Worm (Caenorhabditis elegans) whole organism, L2 larva: ENCODE measurements around the gene clec-24.

ENCODE experiments used
- F13H6.1 ChIP-seq: sonication (generic microtip); optimal IDR thresholded peaks from 2 replicates; lab custom pipeline; 2016; ENCODE audit warnings: missing genetic modification characterization, missing compliant biosample characterization
- R02D3.7 ChIP-seq: fragments of 150-350 bp; optimal IDR thresholded peaks from 2 replicates; lab custom pipeline; 2014; ENCODE audit warnings: missing biosample characterization, missing genetic modification characterization
- aly-2 ChIP-seq: fragments of 150-350 bp; optimal IDR thresholded peaks from 2 replicates; lab custom pipeline; 2014; ENCODE audit warnings: missing biosample characterization, missing genetic modification characterization
- ama-1 ChIP-seq: fragments of 150-350 bp; optimal IDR thresholded peaks from 2 replicates; lab custom pipeline; 2018; ENCODE audit warnings: inconsistent platforms
- blmp-1 ChIP-seq: sonication (generic microtip); optimal IDR thresholded peaks from 2 replicates; lab custom pipeline; 2017; ENCODE audit warnings: missing genetic modification characterization, mild to moderate bottlenecking, missing compliant biosample characterization, antibody characterized with exemption, moderate library complexity; ENCODE audit not compliant: insufficient read depth
- ceh-16 ChIP-seq: fragments of 150-350 bp; optimal IDR thresholded peaks from 2 replicates; lab custom pipeline; 2014; ENCODE audit warnings: missing biosample characterization, missing genetic modification characterization
- ceh-82 ChIP-seq: fragments of 150-350 bp; optimal IDR thresholded peaks from 2 replicates; lab custom pipeline; 2014; ENCODE audit warnings: missing biosample characterization, missing genetic modification characterization
- crh-2 ChIP-seq: sonication (generic microtip); optimal IDR thresholded peaks from 2 replicates; lab custom pipeline; 2017; ENCODE audit warnings: missing biosample characterization, missing genetic modification characterization
- dmd-4 ChIP-seq: sonication (generic microtip); optimal IDR thresholded peaks from 2 replicates; lab custom pipeline; 2017; ENCODE audit warnings: missing biosample characterization, missing genetic modification characterization
- egl-27 ChIP-seq: sonication (generic microtip); optimal IDR thresholded peaks from 3 replicates; lab custom pipeline; 2017; ENCODE audit warnings: missing biosample characterization, missing genetic modification reagents, missing genetic modification characterization
- fos-1 ChIP-seq: fragments of 150-350 bp; optimal IDR thresholded peaks from 2 replicates; lab custom pipeline; 2014; ENCODE audit warnings: missing biosample characterization, missing genetic modification characterization
- gmeb-1 ChIP-seq: fragments of 150-350 bp; optimal IDR thresholded peaks from 2 replicates; lab custom pipeline; 2014; ENCODE audit warnings: missing biosample characterization, missing genetic modification characterization
- lin-39 ChIP-seq: fragments of 150-350 bp; optimal IDR thresholded peaks from 2 replicates; lab custom pipeline; 2014; ENCODE audit warnings: missing biosample characterization, missing genetic modification reagents, missing genetic modification characterization
- lsy-2 ChIP-seq, 2 experiments: fragments of 150-350 bp in 1 of 2; sonication (generic microtip) in 1 of 2; optimal IDR thresholded peaks; 2 replicates each; lab custom pipeline; 2014 to 2017; ENCODE audit warnings: missing biosample characterization in 2 of 2, missing genetic modification characterization in 2 of 2
- mab-5 ChIP-seq: fragments of 150-350 bp; optimal IDR thresholded peaks from 2 replicates; lab custom pipeline; 2014; ENCODE audit warnings: missing biosample characterization, missing genetic modification characterization
- mbf-1 ChIP-seq: sonication (generic microtip); optimal IDR thresholded peaks from 2 replicates; lab custom pipeline; 2017; ENCODE audit warnings: missing biosample characterization, missing genetic modification characterization
- mdl-1 ChIP-seq, 2 experiments: fragments of 150-350 bp in 1 of 2; sonication (generic microtip) in 1 of 2; optimal IDR thresholded peaks; 2 replicates each; lab custom pipeline; 2017; ENCODE audit warnings: missing biosample characterization in 2 of 2, missing genetic modification characterization in 2 of 2
- nhr-10 ChIP-seq: sonication (generic microtip); optimal IDR thresholded peaks from 2 replicates; lab custom pipeline; 2017; ENCODE audit warnings: missing biosample characterization, missing genetic modification characterization
- nhr-12 ChIP-seq: fragments of 150-350 bp; optimal IDR thresholded peaks from 2 replicates; lab custom pipeline; 2014; ENCODE audit warnings: missing biosample characterization, missing genetic modification characterization
- nhr-21 ChIP-seq: fragments of 150-350 bp; optimal IDR thresholded peaks from 2 replicates; lab custom pipeline; 2014; ENCODE audit warnings: missing biosample characterization, missing genetic modification characterization
- nhr-23 ChIP-seq: fragments of 150-350 bp; optimal IDR thresholded peaks from 2 replicates; lab custom pipeline; 2014; ENCODE audit warnings: missing biosample characterization, missing genetic modification reagents, missing genetic modification characterization
- nhr-25 ChIP-seq: fragments of 150-350 bp; sonication (generic microtip); optimal IDR thresholded peaks from 3 replicates; lab custom pipeline; 2014; ENCODE audit warnings: missing biosample characterization, missing genetic modification characterization
- nhr-77 ChIP-seq: fragments of 150-350 bp; optimal IDR thresholded peaks from 2 replicates; lab custom pipeline; 2014; ENCODE audit warnings: missing biosample characterization, missing genetic modification characterization
- sem-4 ChIP-seq: fragments of 150-350 bp; optimal IDR thresholded peaks from 2 replicates; lab custom pipeline; 2014; ENCODE audit warnings: missing biosample characterization, missing genetic modification reagents, missing genetic modification characterization
- sma-3 ChIP-seq: sonication (generic microtip); optimal IDR thresholded peaks from 2 replicates; lab custom pipeline; 2016; ENCODE audit warnings: missing genetic modification reagents, missing genetic modification characterization, missing compliant biosample characterization
- sma-9 ChIP-seq, 2 experiments: fragments of 150-350 bp in 1 of 2; sonication (generic microtip) in 1 of 2; optimal IDR thresholded peaks; 2 replicates each; lab custom pipeline; 2014 to 2016; ENCODE audit warnings: missing genetic modification characterization in 2 of 2, mild to moderate bottlenecking in 1 of 2, missing biosample characterization in 1 of 2, missing compliant biosample characterization in 1 of 2, missing genetic modification reagents in 1 of 2, moderate library complexity in 1 of 2
- snpc-4 ChIP-seq: fragments of 150-350 bp; optimal IDR thresholded peaks from 2 replicates; lab custom pipeline; 2014; ENCODE audit warnings: missing biosample characterization, missing genetic modification characterization
- unc-55 ChIP-seq: fragments of 150-350 bp; sonication (generic microtip); optimal IDR thresholded peaks from 3 replicates; lab custom pipeline; 2014; ENCODE audit warnings: missing biosample characterization, missing genetic modification reagents, missing genetic modification characterization
- zag-1 ChIP-seq: fragments of 150-350 bp; optimal IDR thresholded peaks from 2 replicates; lab custom pipeline; 2014; ENCODE audit warnings: missing biosample characterization, missing genetic modification characterization
- ztf-1 ChIP-seq: fragments of 200-800 bp; sonication (Bioruptor generic); conservative IDR thresholded peaks from 2 replicates; pipeline ENCODE4 v1.3.6; 2022; ENCODE audit warnings: missing genetic modification characterization, missing compliant biosample characterization
- ztf-11 ChIP-seq: sonication (generic microtip); optimal IDR thresholded peaks from 2 replicates; lab custom pipeline; 2017; ENCODE audit warnings: missing biosample characterization, missing genetic modification characterization

clec-24 gene

DNA sequence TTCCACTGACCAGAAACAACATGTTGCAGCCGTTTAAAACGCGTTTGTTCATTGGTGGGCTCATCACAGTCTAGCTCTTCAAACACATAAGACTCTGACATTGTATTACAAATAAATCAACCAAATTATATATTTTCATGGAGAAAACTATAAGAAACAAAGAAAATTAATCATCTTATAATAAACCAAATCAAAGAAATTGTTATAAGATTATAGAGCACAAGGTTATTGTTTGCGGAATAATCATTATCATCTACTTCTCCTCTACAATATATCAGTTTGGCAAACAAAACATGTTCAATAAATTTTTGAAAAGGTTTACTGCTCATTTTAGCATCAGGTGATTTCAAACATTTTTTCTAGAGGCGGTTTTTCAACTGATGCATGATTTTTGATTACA is at the start of gene clec-24, which contains the start of gene clec-32:
clec-24 (plus strand) TSS at position 294 of the 400 bp plus-strand sequence.
clec-32 (minus strand) TSS at position 101 of the 400 bp plus-strand sequence.
- no peak for TF ChIP-seq egl-27 (tag; lab: Kevin White, UChicago)

DNA sequence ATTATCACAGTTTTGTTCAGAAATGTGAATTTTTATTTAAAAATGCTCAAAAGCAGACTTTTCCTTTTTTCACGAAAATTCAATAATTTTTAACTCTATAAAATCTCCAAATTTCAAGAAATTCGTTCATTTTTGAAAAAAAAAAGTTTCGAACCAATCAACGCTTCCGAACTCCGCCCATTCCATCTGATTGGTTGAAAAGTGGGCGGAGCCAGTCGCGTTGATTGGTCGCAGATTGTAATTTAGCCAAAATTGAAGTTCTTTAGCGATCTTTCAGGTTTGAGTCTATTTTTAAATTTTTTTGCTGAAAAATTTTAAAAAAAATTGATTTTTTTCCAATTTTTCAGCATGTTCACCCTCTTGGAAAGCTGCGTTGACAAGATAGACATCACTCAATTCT is 49.4 kb upstream of the clec-24 start:
- no peak for TF ChIP-seq mbf-1
- TF ChIP-seq aly-2 (tag; lab: Kevin White, UChicago) = no peak
- no peak for TF ChIP-seq lin-39 (tag; lab: Kevin White, UChicago)
- no peak for TF ChIP-seq dmd-4 (tag; lab: Kevin White, UChicago)

DNA sequence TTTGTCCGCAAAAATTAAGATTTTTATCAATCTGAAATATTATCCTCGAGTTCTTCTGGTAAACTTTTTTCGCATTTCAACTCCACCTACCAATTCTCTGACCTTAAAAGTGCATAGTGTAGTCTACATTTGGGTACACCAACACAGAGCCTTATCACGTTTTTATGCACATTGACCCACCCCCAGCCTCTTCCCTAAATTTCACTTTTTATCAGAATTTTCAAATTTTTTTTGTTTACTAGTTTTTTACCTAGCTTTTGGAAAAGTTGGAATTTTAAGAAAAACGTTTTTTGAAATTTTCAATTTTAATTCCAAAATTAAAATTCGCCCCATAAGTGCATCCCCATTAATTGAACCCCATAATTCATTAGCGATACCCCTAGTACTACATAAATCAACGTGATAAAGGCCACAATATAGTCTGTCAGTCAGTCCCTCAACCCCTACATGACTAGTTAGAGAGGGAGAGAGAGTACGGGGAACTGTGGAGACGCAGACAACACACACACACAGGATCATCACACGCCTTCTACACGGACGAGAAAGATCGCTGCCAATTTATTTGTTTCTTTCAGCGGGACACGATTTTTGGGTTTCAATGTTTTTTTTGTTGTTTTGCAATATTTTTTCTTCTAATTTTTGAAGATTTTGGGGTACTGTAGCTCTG is 47.1 kb upstream of the clec-24 start:
- peak; percentile 45 for TF ChIP-seq nhr-21 (tag; lab: Kevin White, UChicago)
- TF ChIP-seq nhr-25 (tag; lab: Kevin White, UChicago) = peak; percentile 48
- TF ChIP-seq unc-55 (GFP tag; lab: Kevin White, UChicago) = peak; percentile 10
- no peak for TF ChIP-seq nhr-12 (tag; lab: Kevin White, UChicago)
- TF ChIP-seq mbf-1 = no peak
- peak; percentile 42 for TF ChIP-seq mab-5 (tag; lab: Kevin White, UChicago)
- TF ChIP-seq nhr-23 = no peak
- peak; percentile 7 for TF ChIP-seq sma-3
- TF ChIP-seq, all 48 proteins: peak for 5

DNA sequence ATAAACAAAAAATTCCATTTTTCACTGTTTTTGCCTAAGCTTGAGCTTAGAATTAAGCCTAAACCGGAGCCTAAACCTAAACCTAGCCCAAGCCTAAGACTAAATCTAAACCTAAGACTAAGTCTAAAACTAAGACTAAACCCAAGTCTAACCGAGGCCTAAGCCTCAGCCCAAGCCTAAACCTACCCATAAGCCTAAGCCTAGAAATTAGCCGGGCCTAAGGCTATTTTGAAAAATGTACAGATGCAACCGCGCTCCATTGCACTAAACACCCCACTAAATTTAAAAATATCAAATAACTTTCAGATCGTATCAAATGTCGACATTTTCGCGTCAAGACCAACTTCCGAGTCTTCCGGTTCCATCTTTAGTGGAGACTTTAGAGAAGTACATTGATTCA is 46.6 kb upstream of the clec-24 start, which contains the start of gene T20B3.1:
T20B3.1 (plus strand) TSS at position 301 of the 400 bp plus-strand sequence.
- TF ChIP-seq unc-55 (GFP tag; lab: Kevin White, UChicago) (no peak), mdl-1 (tag; optimal IDR thresholded peaks at IDR 0.05; lab: Kevin White, UChicago) (no peak), lsy-2 (tag; optimal IDR thresholded peaks at IDR 0.05; lab: Kevin White, UChicago) (no peak), F13H6.1 (no peak), mab-5 (tag; lab: Kevin White, UChicago) (no peak), nhr-25 (tag; lab: Kevin White, UChicago) (no peak), crh-2 (tag; lab: Kevin White, UChicago) (no peak), egl-27 (tag; lab: Kevin White, UChicago) (no peak), nhr-23 (no peak), ceh-82 (tag; lab: Kevin White, UChicago) (no peak), zag-1 (tag; lab: Kevin White, UChicago) (no peak), ama-1 (lab: Kevin White, UChicago) (no peak), sma-3 (no peak), aly-2 (tag; lab: Kevin White, UChicago) (no peak), blmp-1 (tag; lab: Kevin White, UChicago) (no peak), ztf-1 (no peak)

DNA sequence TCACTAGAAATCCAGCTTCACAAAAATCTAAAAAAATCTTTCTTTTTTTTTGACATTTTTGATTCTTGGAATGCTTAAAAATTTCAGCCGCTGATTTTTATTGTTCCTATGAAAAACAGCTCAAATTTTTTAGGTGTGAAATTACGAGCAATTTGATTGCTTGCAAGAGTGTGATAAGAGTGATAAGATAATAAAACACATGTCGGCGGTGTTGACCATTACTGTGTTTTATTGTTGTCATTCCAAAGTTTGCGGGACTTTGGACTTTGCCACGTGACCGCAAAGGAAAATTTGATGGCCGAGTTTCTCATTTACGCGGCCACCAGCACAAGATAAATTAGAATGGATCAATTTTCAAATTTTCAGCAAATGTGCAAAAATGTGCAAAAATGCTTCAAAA is 45.1 kb upstream of the clec-24 start:
- TF ChIP-seq nhr-10 (tag; lab: Kevin White, UChicago) (no peak), gmeb-1 (tag; lab: Kevin White, UChicago) (peak; percentile 45), fos-1 (tag; lab: Kevin White, UChicago) (peak; percentile 42), sma-9 (GFP tag; optimal IDR thresholded peaks at IDR 0.05; lab: Kevin White, UChicago) (peak; percentile 29), sma-9 (tag; optimal IDR thresholded peaks at IDR 0.05; lab: Kevin White, UChicago) (no peak)

DNA sequence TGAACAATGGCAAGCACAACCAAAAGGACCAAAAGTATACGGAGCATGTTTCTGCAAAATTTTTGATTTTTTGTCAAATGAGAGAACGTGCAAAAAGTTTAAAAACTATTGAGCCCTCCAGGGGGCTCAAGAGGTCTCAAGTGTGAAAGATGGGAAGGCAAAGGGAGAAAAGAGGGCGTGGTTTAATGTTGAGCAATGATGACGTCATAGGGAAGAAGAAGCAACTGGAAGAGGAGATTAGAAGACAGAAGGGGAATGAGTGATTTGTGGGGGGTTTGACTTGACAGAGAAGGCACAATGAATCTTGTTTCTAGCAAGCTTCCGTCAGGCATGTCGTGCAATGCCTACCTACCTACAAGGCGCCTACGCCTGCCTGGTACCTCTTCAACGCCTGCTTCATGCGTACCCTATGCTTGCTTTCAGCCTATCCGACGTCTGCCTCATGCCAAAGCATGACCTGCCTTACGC is 40.5 kb upstream of the clec-24 start, which contains the start of gene T20B3.14:
T20B3.14 (minus strand) TSS at position 51 of the 468 bp plus-strand sequence.
- TF ChIP-seq gmeb-1 (tag; lab: Kevin White, UChicago) (no peak), ama-1 (lab: Kevin White, UChicago) (no peak), unc-55 (GFP tag; lab: Kevin White, UChicago) (peak; percentile 39), nhr-10 (tag; lab: Kevin White, UChicago) (no peak)

DNA sequence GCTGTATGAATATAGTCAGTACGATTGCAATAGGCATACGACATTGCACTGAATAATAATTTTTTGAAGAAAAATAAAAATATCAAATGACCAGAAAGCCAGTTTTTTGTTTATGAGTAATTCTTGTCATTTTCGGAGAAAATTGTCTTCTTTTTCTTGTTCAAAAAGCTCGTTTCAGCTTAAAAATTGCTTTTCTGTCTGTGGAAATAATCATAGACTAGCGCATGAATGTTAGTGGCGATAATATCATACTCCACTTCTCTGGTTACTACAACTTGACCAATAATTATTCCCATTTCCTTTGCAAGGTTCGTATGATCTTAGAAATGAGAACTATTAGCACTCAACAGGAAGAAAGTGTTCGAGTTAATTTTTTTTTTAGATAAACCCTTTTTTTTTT is 34.3 kb upstream of the clec-24 start, which contains the start of gene srh-216:
srh-216 (minus strand) TSS at position 101 of the 400 bp plus-strand sequence.
- TF ChIP-seq nhr-25 (tag; lab: Kevin White, UChicago) = no peak
- TF ChIP-seq nhr-77 = no peak
- TF ChIP-seq R02D3.7 (tag; lab: Kevin White, UChicago) = no peak
- no peak for TF ChIP-seq ama-1 (lab: Kevin White, UChicago)
- TF ChIP-seq blmp-1 (tag; lab: Kevin White, UChicago) = no peak
- TF ChIP-seq ceh-16 (tag; lab: Kevin White, UChicago) = no peak
- TF ChIP-seq lin-39 (tag; lab: Kevin White, UChicago) = no peak
- no peak for TF ChIP-seq ztf-11 (tag; lab: Kevin White, UChicago)
- TF ChIP-seq snpc-4 (tag; lab: Kevin White, UChicago) = no peak
- TF ChIP-seq ceh-82 (tag; lab: Kevin White, UChicago) = no peak
- TF ChIP-seq gmeb-1 (tag; lab: Kevin White, UChicago) = no peak
- TF ChIP-seq dmd-4 (tag; lab: Kevin White, UChicago) = no peak
- TF ChIP-seq sem-4 (tag; lab: Kevin White, UChicago) = no peak
- TF ChIP-seq nhr-10 (tag; lab: Kevin White, UChicago) = no peak
